Comparison of ENCODE assay signal across 3 fruit fly cellular contexts in genomic region chrX:5744992-5745732, dm6.
TF ChIP-seq lines count a peak whose summit lies in the region.

No protein-coding gene starts in this region.

TF ChIP-seq in whole organism, embryonic, 481 proteins besides CTCF, POLR2A, EP300 and RAD21 (continued from another document and continues in another):
- TF ChIP-seq CG8359 (GFP tag; optimal IDR thresholded peaks at IDR 0.05; lab: Kevin White, UChicago; ENCODE audit: borderline replicate concordance) (no peak), Doc3 (GFP tag; IDR thresholded peaks at IDR 0.05; lab: Robert Waterston, UW; ENCODE audit: partially characterized antibody) (peak; percentile 79), CG9932 (GFP tag; IDR thresholded peaks at IDR 0.05; lab: Robert Waterston, UW) (peak; percentile 62), Xbp1 (GFP tag; optimal IDR thresholded peaks at IDR 0.05; lab: Kevin White, UChicago) (no peak), Sry-β (GFP tag; optimal IDR thresholded peaks at IDR 0.05; lab: Kevin White, UChicago) (peak; percentile 86), CG3407 (GFP tag; optimal IDR thresholded peaks at IDR 0.05; lab: Kevin White, UChicago) (no peak), CG4854 (GFP tag; optimal IDR thresholded peaks at IDR 0.05; lab: Kevin White, UChicago) (no peak), Antp (GFP tag; optimal IDR thresholded peaks at IDR 0.05; lab: Kevin White, UChicago) (peak; percentile 31), nmo (GFP tag; optimal IDR thresholded peaks at IDR 0.05; lab: Kevin White, UChicago) (no peak), CG6654 (GFP tag; optimal IDR thresholded peaks at IDR 0.05; lab: Kevin White, UChicago) (no peak), inv (GFP tag; IDR thresholded peaks at IDR 0.05; lab: Robert Waterston, UW; ENCODE audit: partially characterized antibody) (peak; percentile 44; the same call in 1 of the 2 replicates), ERR (GFP tag; optimal IDR thresholded peaks at IDR 0.05; lab: Kevin White, UChicago) (no peak), CrebB (tag; optimal IDR thresholded peaks at IDR 0.05; lab: Kevin White, UChicago) (no peak), CG11398 (GFP tag; optimal IDR thresholded peaks at IDR 0.05; lab: Kevin White, UChicago) (no peak), D19B (GFP tag; optimal IDR thresholded peaks at IDR 0.05; lab: Kevin White, UChicago) (no peak), CG1233 (GFP tag; optimal IDR thresholded peaks at IDR 0.05; lab: Kevin White, UChicago) (no peak), CG32772 (GFP tag; IDR thresholded peaks at IDR 0.05; lab: Robert Waterston, UW) (no peak), CG17829 (tag; optimal IDR thresholded peaks at IDR 0.05; lab: Kevin White, UChicago) (peak; percentile 11), CG12071 (GFP tag; optimal IDR thresholded peaks at IDR 0.05; lab: Kevin White, UChicago) (no peak), Hey (tag; optimal IDR thresholded peaks at IDR 0.05; lab: Kevin White, UChicago) (no peak), fd96Cb (tag; optimal IDR thresholded peaks at IDR 0.05; lab: Kevin White, UChicago) (no peak), Dll (GFP tag; IDR thresholded peaks at IDR 0.05; lab: Robert Waterston, UW; ENCODE audit: partially characterized antibody) (peak; percentile 81), CG8765 (GFP tag; IDR thresholded peaks at IDR 0.05; lab: Robert Waterston, UW) (no peak), Xrp1 (GFP tag; IDR thresholded peaks at IDR 0.05; lab: Robert Waterston, UW) (peak; percentile 39; the same call in 1 of the 2 replicates), tx (GFP tag; optimal IDR thresholded peaks at IDR 0.05; lab: Kevin White, UChicago) (no peak), CG33557 (GFP tag; optimal IDR thresholded peaks at IDR 0.05; lab: Kevin White, UChicago) (no peak), grn (GFP tag; optimal IDR thresholded peaks at IDR 0.05; lab: Kevin White, UChicago) (no peak), danr (GFP tag; IDR thresholded peaks at IDR 0.05; lab: Robert Waterston, UW) (no peak), Side (GFP tag; optimal IDR thresholded peaks at IDR 0.05; lab: Kevin White, UChicago) (no peak), CG34422 (GFP tag; IDR thresholded peaks at IDR 0.05; lab: Robert Waterston, UW) (0 out of 3 replicates have a peak, but pooled peaks have one; percentile 13), CG12744 (GFP tag; optimal IDR thresholded peaks at IDR 0.05; lab: Kevin White, UChicago) (no peak), gt (GFP tag; IDR thresholded peaks at IDR 0.05; lab: Robert Waterston, UW) (no peak), CG10267 (tag; optimal IDR thresholded peaks at IDR 0.05; lab: Kevin White, UChicago) (peak; percentile 8), nau (GFP tag; optimal IDR thresholded peaks at IDR 0.05; lab: Kevin White, UChicago) (no peak), esg (GFP tag; conservative IDR thresholded peaks at IDR 0.05; lab: Robert Waterston, UW) (no peak), Vsx1 (GFP tag; optimal IDR thresholded peaks at IDR 0.05; lab: Kevin White, UChicago) (no peak), CG2712 (tag; optimal IDR thresholded peaks at IDR 0.05; lab: Kevin White, UChicago) (peak; percentile 36), pzg (GFP tag; optimal IDR thresholded peaks at IDR 0.05; lab: Kevin White, UChicago) (no peak), crol (GFP tag; IDR thresholded peaks at IDR 0.05; lab: Robert Waterston, UW) (peak; percentile 85), pho (GFP tag; optimal IDR thresholded peaks at IDR 0.05; lab: Kevin White, UChicago) (peak; percentile 33), CG4360 (GFP tag; IDR thresholded peaks at IDR 0.05; lab: Robert Waterston, UW) (no peak), CG31365 (tag; optimal IDR thresholded peaks at IDR 0.05; lab: Kevin White, UChicago) (no peak), CG31441 (GFP tag; IDR thresholded peaks at IDR 0.05; lab: Robert Waterston, UW) (0 out of 2 replicates have a peak, but pooled peaks have one; percentile 18), PHDP (tag; optimal IDR thresholded peaks at IDR 0.05; lab: Kevin White, UChicago) (no peak)

TF ChIP-seq in whole organism, prepupa, 60 proteins besides CTCF, POLR2A, EP300 and RAD21 (continued from another document):
- TF ChIP-seq Eip75B (GFP tag; optimal IDR thresholded peaks at IDR 0.05; lab: Kevin White, UChicago): peak; percentile 21
- TF ChIP-seq spab (GFP tag; optimal IDR thresholded peaks at IDR 0.05; lab: Kevin White, UChicago): no peak
- peak; percentile 21 for TF ChIP-seq CG6276 (GFP tag; optimal IDR thresholded peaks at IDR 0.05; lab: Kevin White, UChicago)
- TF ChIP-seq CG6854 (GFP tag; optimal IDR thresholded peaks at IDR 0.05; lab: Kevin White, UChicago): no peak
- no peak for TF ChIP-seq Ets21C (GFP tag; optimal IDR thresholded peaks at IDR 0.05; lab: Kevin White, UChicago)
- 0 out of 2 replicates have a peak, but pooled peaks have one; percentile 28 for TF ChIP-seq Gug (GFP tag; IDR thresholded peaks at IDR 0.05; lab: Robert Waterston, UW)
- no peak for TF ChIP-seq CG11762 (GFP tag; optimal IDR thresholded peaks at IDR 0.05; lab: Kevin White, UChicago; ENCODE audit: insufficient read depth)
- TF ChIP-seq Hr38 (GFP tag; optimal IDR thresholded peaks at IDR 0.05; lab: Kevin White, UChicago): no peak
- no peak for TF ChIP-seq fd85E (GFP tag; optimal IDR thresholded peaks at IDR 0.05; lab: Kevin White, UChicago)
- TF ChIP-seq Sox14 (GFP tag; optimal IDR thresholded peaks at IDR 0.05; lab: Kevin White, UChicago): peak; percentile 36
- TF ChIP-seq acj6 (GFP tag; optimal IDR thresholded peaks at IDR 0.05; lab: Kevin White, UChicago): peak; percentile 27
- TF ChIP-seq Ets96B (tag; optimal IDR thresholded peaks at IDR 0.05; lab: Kevin White, UChicago): no peak
- TF ChIP-seq CG3919 (GFP tag; optimal IDR thresholded peaks at IDR 0.05; lab: Kevin White, UChicago): no peak
- TF ChIP-seq Smox (GFP tag; optimal IDR thresholded peaks at IDR 0.05; lab: Kevin White, UChicago): peak; percentile 39
- TF ChIP-seq CG4318 (GFP tag; optimal IDR thresholded peaks at IDR 0.05; lab: Kevin White, UChicago): peak; percentile 38
- TF ChIP-seq fd59A (GFP tag; optimal IDR thresholded peaks at IDR 0.05; lab: Kevin White, UChicago): no peak
- TF ChIP-seq CG6808 (GFP tag; optimal IDR thresholded peaks at IDR 0.05; lab: Kevin White, UChicago): no peak
- no peak for TF ChIP-seq CG11902 (GFP tag; optimal IDR thresholded peaks at IDR 0.05; lab: Kevin White, UChicago)
- TF ChIP-seq pdm3 (GFP tag; optimal IDR thresholded peaks at IDR 0.05; lab: Kevin White, UChicago): peak; percentile 37
- no peak for TF ChIP-seq CG16779 (tag; optimal IDR thresholded peaks at IDR 0.05; lab: Kevin White, UChicago)
- peak; percentile 39 for TF ChIP-seq topi (GFP tag; optimal IDR thresholded peaks at IDR 0.05; lab: Kevin White, UChicago)
- TF ChIP-seq CG10669 (GFP tag; optimal IDR thresholded peaks at IDR 0.05; lab: Kevin White, UChicago): no peak
- no peak for TF ChIP-seq CG8319 (GFP tag; optimal IDR thresholded peaks at IDR 0.05; lab: Kevin White, UChicago)
- TF ChIP-seq Sox102F (GFP tag; optimal IDR thresholded peaks at IDR 0.05; lab: Kevin White, UChicago): no peak
- TF ChIP-seq Hr4 (GFP tag; optimal IDR thresholded peaks at IDR 0.05; lab: Kevin White, UChicago): peak; percentile 38
- TF ChIP-seq achi (GFP tag; optimal IDR thresholded peaks at IDR 0.05; lab: Kevin White, UChicago): no peak
- no peak for TF ChIP-seq CG3032 (tag; optimal IDR thresholded peaks at IDR 0.05; lab: Kevin White, UChicago)
- no peak for TF ChIP-seq CG6792 (GFP tag; optimal IDR thresholded peaks at IDR 0.05; lab: Kevin White, UChicago)
- TF ChIP-seq svp (GFP tag; lab: Kevin White, UChicago): peak; percentile 90
- peak; percentile 38 for TF ChIP-seq lz (GFP tag; optimal IDR thresholded peaks at IDR 0.05; lab: Kevin White, UChicago)
- no peak for TF ChIP-seq Lpt (GFP tag; optimal IDR thresholded peaks at IDR 0.05; lab: Kevin White, UChicago)
- TF ChIP-seq CG31627 (GFP tag; optimal IDR thresholded peaks at IDR 0.05; lab: Kevin White, UChicago): peak; percentile 7
- TF ChIP-seq fkh (GFP tag; optimal IDR thresholded peaks at IDR 0.05; lab: Kevin White, UChicago): no peak
- TF ChIP-seq CG6163 (GFP tag; IDR thresholded peaks at IDR 0.05; lab: Robert Waterston, UW): peak; percentile 36; the same call in 1 of the 3 replicates
- peak; percentile 42; the same call in 1 of the 2 replicates for TF ChIP-seq CG15336 (GFP tag; IDR thresholded peaks at IDR 0.05; lab: Robert Waterston, UW)
- peak; percentile 43 for TF ChIP-seq esn (GFP tag; optimal IDR thresholded peaks at IDR 0.05; lab: Kevin White, UChicago)
- TF ChIP-seq Met (GFP tag; optimal IDR thresholded peaks at IDR 0.05; lab: Kevin White, UChicago): peak; percentile 43
TF ChIP-seq in whole organism, prepupa: peak in this region for 28.

TF ChIP-seq in whole organism, wandering third instar larva, 38 proteins besides CTCF, POLR2A, EP300 and RAD21 (continued from another document):
- TF ChIP-seq GATAd (GFP tag; optimal IDR thresholded peaks at IDR 0.05; lab: Kevin White, UChicago): no peak
- no peak for TF ChIP-seq Hr78 (GFP tag; optimal IDR thresholded peaks at IDR 0.05; lab: Kevin White, UChicago)
- TF ChIP-seq Hnf4 (GFP tag; optimal IDR thresholded peaks at IDR 0.05; lab: Kevin White, UChicago): no peak
- TF ChIP-seq ey (GFP tag; optimal IDR thresholded peaks at IDR 0.05; lab: Kevin White, UChicago): peak; percentile 13
